Worm (Caenorhabditis elegans) whole organism, L1 larva: ENCODE measurements around the gene rpac-19.

ENCODE experiments used
- C16A3.4 ChIP-seq: fragments of 150-350 bp; optimal IDR thresholded peaks from 2 replicates; lab custom pipeline; 2014; ENCODE audit warnings: missing biosample characterization, missing genetic modification characterization
- C34B4.2 ChIP-seq: sonication (generic microtip); optimal IDR thresholded peaks from 2 replicates; lab custom pipeline; 2017; ENCODE audit warnings: mild to moderate bottlenecking, missing genetic modification characterization, missing compliant biosample characterization
- F16B12.6 ChIP-seq: fragments of 150-350 bp; optimal IDR thresholded peaks from 2 replicates; lab custom pipeline; 2014; ENCODE audit warnings: missing biosample characterization, missing genetic modification characterization
- Y116A8C.19 ChIP-seq: sonication (generic microtip); optimal IDR thresholded peaks from 2 replicates; lab custom pipeline; 2016; ENCODE audit warnings: missing compliant biosample characterization, missing genetic modification characterization, borderline replicate concordance
- alr-1 ChIP-seq: fragments of 200-800 bp; sonication (Bioruptor generic); optimal IDR thresholded peaks from 2 replicates; lab custom pipeline; 2018; ENCODE audit warnings: borderline replicate concordance, mild to moderate bottlenecking, missing genetic modification characterization, missing compliant biosample characterization
- blmp-1 ChIP-seq: fragments of 150-350 bp; optimal IDR thresholded peaks from 2 replicates; lab custom pipeline; 2014; ENCODE audit warnings: missing biosample characterization, missing genetic modification characterization
- ceh-8 ChIP-seq: fragments of 200-800 bp; sonication (Bioruptor generic); optimal IDR thresholded peaks from 2 replicates; lab custom pipeline; 2018; ENCODE audit warnings: mild to moderate bottlenecking, missing genetic modification characterization, moderate library complexity, missing compliant biosample characterization
- ceh-82 ChIP-seq, 3 experiments: fragments of 150-350 bp in 1 of 3; sonication (generic microtip) in 2 of 3; optimal IDR thresholded peaks; 2 replicates each; lab custom pipeline; 2014 to 2017; ENCODE audit warnings: missing biosample characterization in 3 of 3, missing genetic modification characterization in 3 of 3
- ceh-88 ChIP-seq: fragments of 200-800 bp; sonication (Bioruptor generic); IDR thresholded peaks from 2 replicates; pipeline ENCODE4 v1.3.6; 2022; ENCODE audit warnings: missing genetic modification characterization, missing compliant biosample characterization
- ces-1 ChIP-seq: fragments of 150-350 bp; optimal IDR thresholded peaks from 2 replicates; lab custom pipeline; 2014; ENCODE audit warnings: missing biosample characterization, missing genetic modification reagents, missing genetic modification characterization
- dpl-1 ChIP-seq, 3 experiments: fragments of 150-350 bp in 2 of 3; sonication (generic microtip) in 1 of 3; optimal IDR thresholded peaks; 2 replicates each; lab custom pipeline; 2014 to 2017; ENCODE audit warnings: missing biosample characterization in 3 of 3, missing genetic modification characterization in 3 of 3, missing genetic modification reagents in 3 of 3
- dsc-1 ChIP-seq: sonication (generic microtip); optimal IDR thresholded peaks from 2 replicates; lab custom pipeline; 2016; ENCODE audit warnings: mild to moderate bottlenecking, missing genetic modification characterization, missing compliant biosample characterization
- efl-1 ChIP-seq, 4 experiments: fragments of 150-350 bp; optimal IDR thresholded peaks in 3 of 4; peaks in 1 of 4; 1 replicate in 1 of 4; 2 replicates in 3 of 4; lab custom pipeline; 2014; ENCODE audit warnings: missing biosample characterization in 2 of 4, missing genetic modification characterization in 2 of 4, missing genetic modification reagents in 2 of 4
- efl-3 ChIP-seq: fragments of 200-800 bp; sonication (Bioruptor generic); optimal IDR thresholded peaks from 2 replicates; lab custom pipeline; 2018; ENCODE audit warnings: mild to moderate bottlenecking, missing genetic modification characterization, missing compliant biosample characterization
- egl-13 ChIP-seq: sonication (generic microtip); optimal IDR thresholded peaks from 2 replicates; lab custom pipeline; 2016; ENCODE audit warnings: missing genotype, missing genetic modification reagents, missing genetic modification characterization, missing compliant biosample characterization
- egl-27 ChIP-seq, 2 experiments: fragments of 150-350 bp in 1 of 2; sonication (generic microtip); optimal IDR thresholded peaks; 3 replicates each; lab custom pipeline; 2017 to 2018; ENCODE audit warnings: missing biosample characterization in 2 of 2, missing genetic modification characterization in 2 of 2, missing genetic modification reagents in 2 of 2
- elt-3 ChIP-seq, 6 experiments: fragments of 150-350 bp in 1 of 6; sonication (generic microtip); optimal IDR thresholded peaks; 2 replicates each; lab custom pipeline; 2017 to 2018; ENCODE audit warnings: missing biosample characterization in 6 of 6, missing genetic modification characterization in 6 of 6, inconsistent platforms in 1 of 6
- fkh-8 ChIP-seq: sonication (generic microtip); optimal IDR thresholded peaks from 2 replicates; lab custom pipeline; 2016; ENCODE audit warnings: mild to moderate bottlenecking, missing genetic modification characterization, missing compliant biosample characterization
- hlh-4 ChIP-seq: sonication (generic microtip); optimal IDR thresholded peaks from 2 replicates; lab custom pipeline; 2016; ENCODE audit warnings: mild to moderate bottlenecking, missing genetic modification characterization, missing compliant biosample characterization
- hpl-2 ChIP-seq: fragments of 150-350 bp; optimal IDR thresholded peaks from 2 replicates; lab custom pipeline; 2014; ENCODE audit warnings: missing biosample characterization, missing genetic modification reagents, missing genetic modification characterization
- isw-1 ChIP-seq: fragments of 200-800 bp; sonication (Bioruptor generic); IDR thresholded peaks from 2 replicates; pipeline ENCODE4 v1.3.6; 2022; ENCODE audit warnings: missing genetic modification characterization, missing compliant biosample characterization
- lin-13 ChIP-seq: fragments of 150-350 bp; optimal IDR thresholded peaks from 2 replicates; lab custom pipeline; 2014; ENCODE audit warnings: missing biosample characterization, missing genetic modification reagents, missing genetic modification characterization
- lin-15B ChIP-seq: fragments of 150-350 bp; sonication (generic microtip); optimal IDR thresholded peaks from 3 replicates; lab custom pipeline; 2014; ENCODE audit warnings: missing biosample characterization, missing genetic modification characterization
- lin-35 ChIP-seq, 2 experiments: fragments of 150-350 bp; optimal IDR thresholded peaks; 2 replicates each; lab custom pipeline; 2014; ENCODE audit warnings: missing biosample characterization in 2 of 2, missing genetic modification characterization in 2 of 2, missing genetic modification reagents in 2 of 2
- lir-3 ChIP-seq: sonication (generic microtip); optimal IDR thresholded peaks from 2 replicates; lab custom pipeline; 2016; ENCODE audit warnings: mild to moderate bottlenecking, missing genetic modification characterization, moderate library complexity, missing compliant biosample characterization; ENCODE audit not compliant: poor library complexity
- lsy-2 ChIP-seq, 2 experiments: fragments of 150-350 bp; optimal IDR thresholded peaks; 2 replicates each; lab custom pipeline; 2014; ENCODE audit warnings: missing biosample characterization in 2 of 2, missing genetic modification characterization in 2 of 2
- mdl-1 ChIP-seq, 2 experiments: fragments of 150-350 bp; optimal IDR thresholded peaks; 2 replicates each; lab custom pipeline; 2014 to 2017; ENCODE audit warnings: missing biosample characterization in 2 of 2, missing genetic modification characterization in 2 of 2, inconsistent platforms in 1 of 2
- mef-2 ChIP-seq: fragments of 150-350 bp; optimal IDR thresholded peaks from 2 replicates; lab custom pipeline; 2014; ENCODE audit warnings: missing biosample characterization, missing genetic modification characterization
- nhr-12 ChIP-seq: sonication (generic microtip); optimal IDR thresholded peaks from 2 replicates; lab custom pipeline; 2017; ENCODE audit warnings: missing biosample characterization, missing genetic modification characterization
- nhr-19 ChIP-seq: fragments of 200-800 bp; sonication (Bioruptor generic); conservative IDR thresholded peaks from 2 replicates; pipeline ENCODE4 v1.3.6; 2022; ENCODE audit warnings: missing genetic modification characterization, missing compliant biosample characterization
- nhr-47 ChIP-seq: sonication (generic microtip); optimal IDR thresholded peaks from 2 replicates; lab custom pipeline; 2016; ENCODE audit warnings: mild to moderate bottlenecking, missing genetic modification characterization, moderate library complexity, missing compliant biosample characterization
- nhr-71 ChIP-seq: sonication (generic microtip); optimal IDR thresholded peaks from 2 replicates; lab custom pipeline; 2016; ENCODE audit warnings: mild to moderate bottlenecking, missing genetic modification characterization, moderate library complexity, missing compliant biosample characterization
- nhr-84 ChIP-seq: sonication (generic microtip); optimal IDR thresholded peaks from 2 replicates; lab custom pipeline; 2017; ENCODE audit warnings: missing biosample characterization, missing genetic modification characterization
- nhr-85 ChIP-seq: sonication (generic microtip); peaks from one replicate; lab custom pipeline; 2016; ENCODE audit warnings: missing genetic modification characterization, inconsistent platforms, missing compliant biosample characterization
- pag-3 ChIP-seq: sonication (generic microtip); optimal IDR thresholded peaks from 2 replicates; lab custom pipeline; 2017; ENCODE audit warnings: missing genetic modification characterization, mild to moderate bottlenecking, missing compliant biosample characterization, antibody characterized with exemption, borderline replicate concordance; ENCODE audit not compliant: insufficient read depth
- rnt-1 ChIP-seq: sonication (generic microtip); optimal IDR thresholded peaks from 2 replicates; lab custom pipeline; 2016; ENCODE audit warnings: mild to moderate bottlenecking, missing genetic modification characterization, moderate library complexity, missing compliant biosample characterization
- skn-1 ChIP-seq: fragments of 150-350 bp; optimal IDR thresholded peaks from 2 replicates; lab custom pipeline; 2014; ENCODE audit warnings: missing biosample characterization, missing genetic modification characterization
- snu-23 ChIP-seq: sonication (generic microtip); optimal IDR thresholded peaks from 2 replicates; lab custom pipeline; 2016; ENCODE audit warnings: missing genetic modification characterization, missing compliant biosample characterization
- sox-4 ChIP-seq: sonication (generic microtip); optimal IDR thresholded peaks from 2 replicates; lab custom pipeline; 2016; ENCODE audit warnings: missing genetic modification characterization, missing compliant biosample characterization
- sptf-1 ChIP-seq: fragments of 150-350 bp; optimal IDR thresholded peaks from 2 replicates; lab custom pipeline; 2014; ENCODE audit warnings: missing biosample characterization, missing genetic modification characterization
- tbx-2 ChIP-seq: sonication (generic microtip); optimal IDR thresholded peaks from 2 replicates; lab custom pipeline; 2016; ENCODE audit warnings: missing genetic modification characterization, missing compliant biosample characterization
- tlp-1 ChIP-seq: fragments of 150-350 bp; optimal IDR thresholded peaks from 2 replicates; lab custom pipeline; 2014; ENCODE audit warnings: missing biosample characterization, missing genetic modification characterization
- unc-130 ChIP-seq: fragments of 150-350 bp; optimal IDR thresholded peaks from 2 replicates; lab custom pipeline; 2017; ENCODE audit warnings: missing biosample characterization, missing genetic modification characterization, inconsistent platforms
- unc-86 ChIP-seq: sonication (generic microtip); optimal IDR thresholded peaks from 2 replicates; lab custom pipeline; 2016; ENCODE audit warnings: missing genetic modification characterization, missing compliant biosample characterization
- unc-98 ChIP-seq: fragments of 200-800 bp; sonication (Bioruptor generic); IDR thresholded peaks from 2 replicates; pipeline ENCODE4 v1.3.6; 2022; ENCODE audit warnings: missing genetic modification characterization, missing compliant biosample characterization
- xbp-1 ChIP-seq: sonication (generic microtip); optimal IDR thresholded peaks from 2 replicates; lab custom pipeline; 2016; ENCODE audit warnings: missing genetic modification characterization, missing compliant biosample characterization
- ztf-11 ChIP-seq, 2 experiments: sonication (generic microtip); optimal IDR thresholded peaks; 2 replicates each; lab custom pipeline; 2016 to 2017; ENCODE audit warnings: missing genetic modification characterization in 2 of 2, missing biosample characterization in 1 of 2, missing compliant biosample characterization in 1 of 2

Gene rpac-19

ce11 chrIII:9616426-9616825 lies 13.3 kb downstream of the rpac-19 start, which contains the start of gene hcp-3 (continued):
- TF ChIP-seq lsy-2 (tag; optimal IDR thresholded peaks at IDR 0.05; lab: Kevin White, UChicago), result peak; percentile 54 to 71
- no peak for TF ChIP-seq tlp-1 (tag; lab: Kevin White, UChicago)
- TF ChIP-seq pag-3 (tag; lab: Kevin White, UChicago), result no peak
- TF ChIP-seq rnt-1 (tag; lab: Kevin White, UChicago), result peak; percentile 43
- no peak for TF ChIP-seq egl-13 (tag; lab: Kevin White, UChicago)
- TF ChIP-seq sox-4, result no peak
- TF ChIP-seq ces-1 (GFP tag; lab: Kevin White, UChicago), result no peak
- TF ChIP-seq dsc-1 (tag; lab: Kevin White, UChicago), result peak; percentile 56
- TF ChIP-seq nhr-84 (tag; lab: Kevin White, UChicago), result no peak
- TF ChIP-seq snu-23 (GFP tag; lab: Kevin White, UChicago), result peak; percentile 55
- TF ChIP-seq lir-3 (tag; lab: Kevin White, UChicago), result no peak
- peak; percentile 68 for TF ChIP-seq unc-130
- TF ChIP-seq nhr-71 (tag; lab: Kevin White, UChicago), result peak; percentile 60
- peak; percentile 68 to 86 for TF ChIP-seq efl-1 (optimal IDR thresholded peaks at IDR 0.05; lab: Kevin White, UChicago)
- TF ChIP-seq efl-1 (GFP tag; optimal IDR thresholded peaks at IDR 0.05 in 1 of 2; lab: Kevin White, UChicago), result peak; percentile 88 to 98
- no peak for TF ChIP-seq efl-3 (GFP tag; lab: Kevin White, UChicago)
- TF ChIP-seq nhr-19 (GFP tag; lab: Robert Waterston, UW), result no peak
- no peak for TF ChIP-seq sptf-1
- TF ChIP-seq, all 84 proteins: peak for 26

ce11 chrIII:9615114-9615513 lies 14.6 kb downstream of the rpac-19 start:
- TF ChIP-seq fkh-8 (tag; lab: Kevin White, UChicago) (no peak), hpl-2 (GFP tag; lab: Kevin White, UChicago) (no peak), lsy-2 (tag; optimal IDR thresholded peaks at IDR 0.05; lab: Kevin White, UChicago) (no peak), Y116A8C.19 (no peak), unc-86 (tag; lab: Kevin White, UChicago) (no peak), egl-27 (tag; optimal IDR thresholded peaks at IDR 0.05; lab: Kevin White, UChicago) (no peak), C34B4.2 (tag; lab: Kevin White, UChicago) (no peak), mef-2 (tag; lab: Kevin White, UChicago) (no peak), skn-1 (tag; lab: Kevin White, UChicago) (no peak), nhr-85 (tag; lab: Kevin White, UChicago) (no peak), alr-1 (no peak), tlp-1 (tag; lab: Kevin White, UChicago) (no peak), unc-98 (GFP tag; lab: Robert Waterston, UW) (no peak)
- TF ChIP-seq, all 84 proteins: peak for 0

ce11 chrIII:9614211-9614610 lies 15.5 kb downstream of the rpac-19 start, which contains the start of the genes pri-1 and F58A4.6:
TSS of gene pri-1 (minus strand) at chrIII:9614281.
TSS of gene F58A4.6 (plus strand) at chrIII:9614482.
- TF ChIP-seq ceh-8 (GFP tag; lab: Kevin White, UChicago) (no peak), hlh-4 (tag; lab: Kevin White, UChicago) (no peak), nhr-47 (tag; lab: Kevin White, UChicago) (peak; percentile 24), skn-1 (tag; lab: Kevin White, UChicago) (peak; percentile 12), lin-15B (tag; lab: Kevin White, UChicago) (peak; percentile 32), xbp-1 (no peak), blmp-1 (tag; lab: Kevin White, UChicago) (peak; percentile 7), fkh-8 (tag; lab: Kevin White, UChicago) (no peak), mdl-1 (tag; optimal IDR thresholded peaks at IDR 0.05; lab: Kevin White, UChicago) (no peak), tbx-2 (peak; percentile 19), ceh-82 (tag; optimal IDR thresholded peaks at IDR 0.05; lab: Kevin White, UChicago) (peak in 1 of 3 experiments; percentile 56), rnt-1 (tag; lab: Kevin White, UChicago) (peak; percentile 40), nhr-71 (tag; lab: Kevin White, UChicago) (peak; percentile 32), alr-1 (no peak), ztf-11 (tag; optimal IDR thresholded peaks at IDR 0.05; lab: Kevin White, UChicago) (peak in 1 of 2 experiments; percentile 2), F16B12.6 (tag; lab: Kevin White, UChicago) (peak; percentile 48), isw-1 (GFP tag; lab: Robert Waterston, UW) (no peak), nhr-12 (tag; lab: Kevin White, UChicago) (no peak), C16A3.4 (tag; lab: Kevin White, UChicago) (peak; percentile 35), ceh-88 (no peak), dpl-1 (GFP tag; optimal IDR thresholded peaks at IDR 0.05; lab: Kevin White, UChicago) (peak; percentile 81 to 91 (median 86)), nhr-85 (tag; lab: Kevin White, UChicago) (peak; percentile 76), lin-35 (GFP tag; optimal IDR thresholded peaks at IDR 0.05; lab: Kevin White, UChicago) (peak; percentile 82 to 94), lin-13 (GFP tag; lab: Kevin White, UChicago) (no peak), snu-23 (GFP tag; lab: Kevin White, UChicago) (peak; percentile 43), lsy-2 (tag; optimal IDR thresholded peaks at IDR 0.05; lab: Kevin White, UChicago) (peak; percentile 28 to 76), elt-3 (tag; optimal IDR thresholded peaks at IDR 0.05; lab: Kevin White, UChicago) (peak in 1 of 6 experiments; percentile 28)
